Worm (Caenorhabditis elegans) whole organism, mixed stage, embryonic: Measurements from ENCODE around the gene C25F9.12.

ENCODE experiments used
- M03D4.4 ChIP-seq: sonication (generic microtip); optimal IDR thresholded peaks from 2 replicates; lab custom pipeline; 2017; ENCODE audit warnings: mild to moderate bottlenecking, missing genetic modification characterization, missing compliant biosample characterization
- bed-3 ChIP-seq: fragments of 200-800 bp; sonication (Bioruptor generic); optimal IDR thresholded peaks from 3 replicates; lab custom pipeline; 2018; ENCODE audit warnings: mild to moderate bottlenecking, missing genetic modification characterization, moderate library complexity, missing compliant biosample characterization
- blmp-1 ChIP-seq: fragments of 150-350 bp; optimal IDR thresholded peaks from 2 replicates; lab custom pipeline; 2014; ENCODE audit warnings: missing biosample characterization, missing genetic modification characterization
- ceh-39 ChIP-seq: fragments of 150-350 bp; optimal IDR thresholded peaks from 2 replicates; lab custom pipeline; 2014; ENCODE audit warnings: missing biosample characterization, missing genetic modification characterization
- ceh-43 ChIP-seq: fragments of 200-800 bp; sonication (Bioruptor generic); optimal IDR thresholded peaks from 2 replicates; lab custom pipeline; 2018; ENCODE audit warnings: mild to moderate bottlenecking, missing genetic modification characterization, moderate library complexity, missing compliant biosample characterization
- cnd-1 ChIP-seq: fragments of 200-800 bp; sonication (Bioruptor generic); optimal IDR thresholded peaks from 2 replicates; lab custom pipeline; 2018; ENCODE audit warnings: mild to moderate bottlenecking, missing genetic modification characterization, missing compliant biosample characterization
- drap-1 ChIP-seq: fragments of 200-800 bp; sonication (Bioruptor generic); optimal IDR thresholded peaks from 3 replicates; lab custom pipeline; 2018; ENCODE audit warnings: mild to moderate bottlenecking, missing genetic modification characterization, missing compliant biosample characterization
- elt-1 ChIP-seq: sonication (generic microtip); optimal IDR thresholded peaks from 2 replicates; lab custom pipeline; 2017; ENCODE audit warnings: missing genetic modification characterization, mild to moderate bottlenecking, missing compliant biosample characterization, antibody characterized with exemption, moderate library complexity, borderline replicate concordance; ENCODE audit not compliant: insufficient read depth
- elt-3 ChIP-seq: fragments of 150-350 bp; optimal IDR thresholded peaks from 2 replicates; lab custom pipeline; 2014; ENCODE audit warnings: missing biosample characterization, missing genetic modification characterization
- flh-1 ChIP-seq: fragments of 200-800 bp; sonication (Bioruptor generic); optimal IDR thresholded peaks from 2 replicates; lab custom pipeline; 2018; ENCODE audit warnings: mild to moderate bottlenecking, missing genetic modification characterization, moderate library complexity, missing compliant biosample characterization
- ham-2 ChIP-seq: fragments of 200-800 bp; sonication (Bioruptor generic); optimal IDR thresholded peaks from 2 replicates; lab custom pipeline; 2018; ENCODE audit warnings: mild to moderate bottlenecking, missing genetic modification characterization, missing compliant biosample characterization
- lin-13 ChIP-seq: fragments of 150-350 bp; optimal IDR thresholded peaks from 2 replicates; lab custom pipeline; 2014; ENCODE audit warnings: missing biosample characterization, missing genetic modification characterization
- lin-32 ChIP-seq: fragments of 200-800 bp; sonication (Bioruptor generic); optimal IDR thresholded peaks from 2 replicates; lab custom pipeline; 2018; ENCODE audit warnings: mild to moderate bottlenecking, missing genetic modification characterization, missing compliant biosample characterization
- lsy-2 ChIP-seq: fragments of 150-350 bp; optimal IDR thresholded peaks from 2 replicates; lab custom pipeline; 2014; ENCODE audit warnings: missing biosample characterization, missing genetic modification characterization
- mab-5 ChIP-seq: fragments of 150-350 bp; optimal IDR thresholded peaks from 2 replicates; lab custom pipeline; 2014; ENCODE audit warnings: missing biosample characterization, missing genetic modification characterization
- mep-1 ChIP-seq: fragments of 150-350 bp; optimal IDR thresholded peaks from 2 replicates; lab custom pipeline; 2017; ENCODE audit warnings: missing biosample characterization, missing genetic modification reagents, missing genetic modification characterization, inconsistent platforms
- mls-2 ChIP-seq: sonication (generic microtip); optimal IDR thresholded peaks from 2 replicates; lab custom pipeline; 2016; ENCODE audit warnings: mild to moderate bottlenecking, missing genetic modification characterization, moderate library complexity, missing compliant biosample characterization
- nhr-12 ChIP-seq: fragments of 150-350 bp; optimal IDR thresholded peaks from 2 replicates; lab custom pipeline; 2014; ENCODE audit warnings: missing biosample characterization, missing genetic modification characterization
- nhr-2 ChIP-seq: fragments of 150-350 bp; optimal IDR thresholded peaks from 2 replicates; lab custom pipeline; 2014; ENCODE audit warnings: missing biosample characterization, missing genetic modification characterization
- nhr-237 ChIP-seq: fragments of 150-350 bp; optimal IDR thresholded peaks from 2 replicates; lab custom pipeline; 2014; ENCODE audit warnings: missing biosample characterization, missing genetic modification characterization
- nhr-28 ChIP-seq: fragments of 150-350 bp; optimal IDR thresholded peaks from 2 replicates; lab custom pipeline; 2014; ENCODE audit warnings: missing biosample characterization, missing genetic modification characterization
- nhr-76 ChIP-seq: sonication (generic microtip); optimal IDR thresholded peaks from 2 replicates; lab custom pipeline; 2017; ENCODE audit warnings: missing biosample characterization, missing genetic modification characterization
- pha-4 ChIP-seq: fragments of 150-350 bp; optimal IDR thresholded peaks from 2 replicates; lab custom pipeline; 2018; ENCODE audit warnings: missing biosample characterization, missing genetic modification reagents, missing genetic modification characterization
- sem-2 ChIP-seq: fragments of 200-800 bp; sonication (Bioruptor generic); optimal IDR thresholded peaks from 2 replicates; lab custom pipeline; 2018; ENCODE audit warnings: mild to moderate bottlenecking, missing genetic modification characterization, missing compliant biosample characterization
- snpc-4 ChIP-seq: fragments of 150-350 bp; optimal IDR thresholded peaks from 2 replicates; lab custom pipeline; 2014; ENCODE audit warnings: missing biosample characterization, missing genetic modification characterization
- sptf-1 ChIP-seq: sonication (generic microtip); optimal IDR thresholded peaks from 2 replicates; lab custom pipeline; 2017; ENCODE audit warnings: mild to moderate bottlenecking, missing genetic modification characterization, moderate library complexity, missing compliant biosample characterization
- unc-120 ChIP-seq: sonication (generic microtip); optimal IDR thresholded peaks from 2 replicates; lab custom pipeline; 2017; ENCODE audit warnings: missing genetic modification characterization, missing compliant biosample characterization; ENCODE audit not compliant: poor library complexity, severe bottlenecking
- unc-39 ChIP-seq: fragments of 150-350 bp; optimal IDR thresholded peaks from 2 replicates; lab custom pipeline; 2014; ENCODE audit warnings: missing biosample characterization, missing genetic modification characterization
- unc-62 ChIP-seq: fragments of 150-350 bp; optimal IDR thresholded peaks from 2 replicates; lab custom pipeline; 2014; ENCODE audit warnings: missing biosample characterization, missing genetic modification reagents, missing genetic modification characterization
- zip-8 ChIP-seq: fragments of 150-350 bp; optimal IDR thresholded peaks from 2 replicates; lab custom pipeline; 2014; ENCODE audit warnings: missing biosample characterization, missing genetic modification characterization

Gene C25F9.12

ce11 chrV:19436307-19436706 is 33.6 kb upstream of the C25F9.12 start, which contains the start of gene C25F9.14:
Gene C25F9.14 (plus strand): TSS chrV:19436484.
- no peak for TF ChIP-seq mep-1 (tag; lab: Kevin White, UChicago)
- TF ChIP-seq nhr-2 (tag; lab: Kevin White, UChicago), result no peak
- no peak for TF ChIP-seq unc-39 (tag; lab: Kevin White, UChicago)
- TF ChIP-seq elt-3 (tag; lab: Kevin White, UChicago), result no peak
- no peak for TF ChIP-seq mls-2
- TF ChIP-seq ceh-43 (GFP tag; lab: Kevin White, UChicago), result no peak
- no peak for TF ChIP-seq nhr-12 (tag; lab: Kevin White, UChicago)
- no peak for TF ChIP-seq unc-62
- TF ChIP-seq mab-5 (tag; lab: Kevin White, UChicago), result no peak
- TF ChIP-seq, all 35 proteins: peak for 0

- TF ChIP-seq lin-32 (GFP tag; lab: Kevin White, UChicago), result no peak
- TF ChIP-seq zip-8 (tag; lab: Kevin White, UChicago), result peak; percentile 29
- TF ChIP-seq, all 35 proteins: peak for 1
Measured at ce11 chrV:19433806-19434437, 31.2 kb upstream of the C25F9.12 start, which contains the start of gene C25F9.16. Gene C25F9.16 (plus strand): TSS chrV:19434387.

ce11 chrV:19432972-19433371 is 30.2 kb upstream of the C25F9.12 start, which contains the start of gene C25F9.11:
Gene C25F9.11 (minus strand): TSS chrV:19433072.
- TF ChIP-seq snpc-4 (tag; lab: Kevin White, UChicago) (no peak), unc-120 (no peak), elt-3 (tag; lab: Kevin White, UChicago) (no peak), blmp-1 (tag; lab: Kevin White, UChicago) (no peak), nhr-12 (tag; lab: Kevin White, UChicago) (no peak), nhr-2 (tag; lab: Kevin White, UChicago) (no peak), elt-1 (no peak), cnd-1 (tag; lab: Kevin White, UChicago) (no peak), lin-13 (tag; lab: Kevin White, UChicago) (no peak), mab-5 (tag; lab: Kevin White, UChicago) (no peak)

ce11 chrV:19432030-19432429 is 29.3 kb upstream of the C25F9.12 start:
- no peak for TF ChIP-seq nhr-237
- TF ChIP-seq lin-32 (GFP tag; lab: Kevin White, UChicago), result no peak
- TF ChIP-seq nhr-12 (tag; lab: Kevin White, UChicago), result no peak
- TF ChIP-seq lsy-2 (tag; lab: Kevin White, UChicago), result no peak
- no peak for TF ChIP-seq unc-120
- TF ChIP-seq nhr-2 (tag; lab: Kevin White, UChicago), result no peak
- TF ChIP-seq flh-1 (GFP tag; lab: Kevin White, UChicago), result no peak
- TF ChIP-seq lin-13 (tag; lab: Kevin White, UChicago), result no peak

- TF ChIP-seq nhr-76 (tag; lab: Kevin White, UChicago) (no peak), pha-4 (tag; lab: Kevin White, UChicago) (no peak), ceh-43 (GFP tag; lab: Kevin White, UChicago) (no peak), mls-2 (no peak), elt-1 (no peak), unc-39 (tag; lab: Kevin White, UChicago) (no peak), ham-2 (GFP tag; lab: Kevin White, UChicago) (no peak), drap-1 (no peak), elt-3 (tag; lab: Kevin White, UChicago) (no peak), mep-1 (tag; lab: Kevin White, UChicago) (no peak), M03D4.4 (tag; lab: Kevin White, UChicago) (no peak), unc-62 (no peak), unc-120 (no peak)
Measured at ce11 chrV:19431036-19431435, 28.3 kb upstream of the C25F9.12 start, which contains the start of gene srw-85. Gene srw-85 (minus strand): TSS chrV:19431136.

ce11 chrV:19430351-19430913 is 27.7 kb upstream of the C25F9.12 start:
- no peak for TF ChIP-seq unc-62
- TF ChIP-seq nhr-76 (tag; lab: Kevin White, UChicago), result no peak
- peak; percentile 50 for TF ChIP-seq drap-1
- TF ChIP-seq mls-2, result no peak
- no peak for TF ChIP-seq pha-4 (tag; lab: Kevin White, UChicago)
- no peak for TF ChIP-seq M03D4.4 (tag; lab: Kevin White, UChicago)
- TF ChIP-seq sem-2 (GFP tag; lab: Kevin White, UChicago), result peak; percentile 25
- TF ChIP-seq snpc-4 (tag; lab: Kevin White, UChicago), result no peak
- peak; percentile 72 for TF ChIP-seq sptf-1 (tag; lab: Kevin White, UChicago)
- TF ChIP-seq zip-8 (tag; lab: Kevin White, UChicago), result no peak
- peak; percentile 65 for TF ChIP-seq ham-2 (GFP tag; lab: Kevin White, UChicago)
- TF ChIP-seq ceh-39 (tag; lab: Kevin White, UChicago), result no peak
- no peak for TF ChIP-seq cnd-1 (tag; lab: Kevin White, UChicago)
- no peak for TF ChIP-seq bed-3
- no peak for TF ChIP-seq lin-32 (GFP tag; lab: Kevin White, UChicago)
- no peak for TF ChIP-seq nhr-12 (tag; lab: Kevin White, UChicago)
- TF ChIP-seq blmp-1 (tag; lab: Kevin White, UChicago), result no peak
- no peak for TF ChIP-seq nhr-28 (tag; lab: Kevin White, UChicago)
- TF ChIP-seq ceh-43 (GFP tag; lab: Kevin White, UChicago), result no peak
- no peak for TF ChIP-seq nhr-237
- no peak for TF ChIP-seq unc-120
- TF ChIP-seq elt-1, result no peak
- TF ChIP-seq, all 35 proteins: peak for 4
